Worm (Caenorhabditis elegans) whole organism, L1 larva: ENCODE data around the gene C05D12.1.

Experiments used
- elt-3 ChIP-seq, 6 experiments: fragments of 150-350 bp in 1 of 6; sonication (generic microtip); optimal IDR thresholded peaks; 2 replicates each; lab custom pipeline; 2017 to 2018; ENCODE audit warnings: missing biosample characterization in 6 of 6, missing genetic modification characterization in 6 of 6, inconsistent platforms in 1 of 6
- lin-13 ChIP-seq: fragments of 150-350 bp; optimal IDR thresholded peaks from 2 replicates; lab custom pipeline; 2014; ENCODE audit warnings: missing biosample characterization, missing genetic modification reagents, missing genetic modification characterization
- nhr-237 ChIP-seq: fragments of 150-350 bp; optimal IDR thresholded peaks from 2 replicates; lab custom pipeline; 2014; ENCODE audit warnings: missing biosample characterization, missing genetic modification characterization

DNA sequence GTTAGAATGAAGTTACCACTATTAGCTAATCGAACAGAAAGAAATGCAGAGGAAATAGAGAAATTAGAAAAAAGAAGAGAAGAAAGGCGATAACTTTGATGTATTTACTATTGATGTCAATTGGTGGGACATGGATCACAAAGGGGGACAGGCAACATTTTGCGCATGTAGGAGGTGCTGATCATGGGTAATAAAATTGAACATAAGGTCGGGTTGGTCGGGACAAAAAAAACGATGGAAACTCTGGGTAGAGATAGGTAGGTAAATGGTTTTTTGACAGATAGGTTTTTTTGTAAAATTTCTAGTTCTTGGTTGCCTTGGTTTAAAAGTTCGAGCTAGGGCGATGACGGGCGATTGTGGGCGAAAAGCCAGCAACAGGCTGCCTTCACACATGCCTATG is 24.7 kb downstream of the C05D12.1 start, which contains the start of gene shn-1:
- no peak for TF ChIP-seq elt-3 (tag; optimal IDR thresholded peaks at IDR 0.05; lab: Kevin White, UChicago)
- TF ChIP-seq lin-13 = no peak
- TF ChIP-seq nhr-237 (tag; lab: Kevin White, UChicago) = no peak
